Fruit fly (Drosophila melanogaster) whole organism, prepupa: ENCODE results near the gene CG13992.

Source experiments
- CG10669 ChIP-seq: fragments of 200-800 bp; sonication (Bioruptor generic); optimal IDR thresholded peaks from 3 replicates; lab custom pipeline; 2018; ENCODE audit warnings: missing biosample characterization, mild to moderate bottlenecking, missing genetic modification characterization, moderate library complexity
- CG11762 ChIP-seq: fragments of 200-800 bp; sonication (Bioruptor generic); optimal IDR thresholded peaks from 3 replicates; lab custom pipeline; 2016; ENCODE audit warnings: missing biosample characterization, missing genetic modification characterization; ENCODE audit not compliant: insufficient read depth
- CG11902 ChIP-seq: fragments of 200-800 bp; sonication (Bioruptor generic); optimal IDR thresholded peaks from 3 replicates; lab custom pipeline; 2016; ENCODE audit warnings: missing biosample characterization, missing genetic modification characterization
- CG16779 ChIP-seq: fragments of 200-800 bp; sonication (Bioruptor generic); optimal IDR thresholded peaks from 3 replicates; lab custom pipeline; 2017; ENCODE audit warnings: missing biosample characterization, mild to moderate bottlenecking, missing genetic modification characterization
- CG3032 ChIP-seq: fragments of 200-800 bp; optimal IDR thresholded peaks from 2 replicates; lab custom pipeline; 2019; ENCODE audit warnings: missing biosample characterization, mild to moderate bottlenecking, missing genetic modification characterization, moderate library complexity
- CG31627 ChIP-seq: fragments of 200-800 bp; sonication (Bioruptor generic); optimal IDR thresholded peaks from 3 replicates; lab custom pipeline; 2016; ENCODE audit warnings: missing biosample characterization, missing genetic modification characterization
- CG34406 ChIP-seq: fragments of 200-800 bp; sonication (Bioruptor generic); optimal IDR thresholded peaks from 3 replicates; lab custom pipeline; 2016; ENCODE audit warnings: missing biosample characterization, missing genetic modification characterization
- CG3919 ChIP-seq: fragments of 200-800 bp; sonication (Bioruptor generic); optimal IDR thresholded peaks from 3 replicates; lab custom pipeline; 2016; ENCODE audit warnings: missing biosample characterization, missing genetic modification characterization
- CG6163 ChIP-seq: fragments of 200-800 bp; sonication (Bioruptor generic); IDR thresholded peaks from 3 replicates; pipeline ENCODE4 v1.3.6; 2022; ENCODE audit warnings: missing biosample characterization, missing genetic modification characterization
- CG6808 ChIP-seq: fragments of 200-800 bp; sonication (Bioruptor generic); optimal IDR thresholded peaks from 3 replicates; lab custom pipeline; 2017; ENCODE audit warnings: missing biosample characterization, missing genetic modification characterization, mild to moderate bottlenecking, moderate library complexity, missing genetic modification reagents
- CG7368 ChIP-seq: fragments of 200-800 bp; sonication (Bioruptor generic); optimal IDR thresholded peaks from 3 replicates; lab custom pipeline; 2016; ENCODE audit warnings: missing biosample characterization, missing genetic modification characterization
- CG8319 ChIP-seq: fragments of 200-800 bp; sonication (Bioruptor generic); optimal IDR thresholded peaks from 3 replicates; lab custom pipeline; 2016; ENCODE audit warnings: missing biosample characterization, missing genetic modification characterization
- Eip78C ChIP-seq: fragments of 200-800 bp; sonication (Bioruptor generic); peaks from one replicate; lab custom pipeline; 2016; ENCODE audit warnings: missing biosample characterization, missing genetic modification characterization
- Eip93F ChIP-seq: fragments of 200-800 bp; sonication (Bioruptor generic); optimal IDR thresholded peaks from 2 replicates; lab custom pipeline; 2016; ENCODE audit warnings: missing biosample characterization, mild to moderate bottlenecking, missing genetic modification characterization
- Ets96B ChIP-seq: fragments of 200-800 bp; optimal IDR thresholded peaks from 2 replicates; lab custom pipeline; 2019; ENCODE audit warnings: missing biosample characterization, mild to moderate bottlenecking, missing genetic modification characterization, moderate library complexity
- Gug ChIP-seq: fragments of 200-800 bp; sonication (Bioruptor generic); IDR thresholded peaks from 2 replicates; pipeline ENCODE4 v1.3.6; 2022; ENCODE audit warnings: missing biosample characterization, missing genetic modification characterization
- Met ChIP-seq: fragments of 200-800 bp; sonication (Bioruptor generic); optimal IDR thresholded peaks from 3 replicates; lab custom pipeline; 2016; ENCODE audit warnings: missing biosample characterization, missing genetic modification characterization
- Smox ChIP-seq: fragments of 200-800 bp; sonication (Bioruptor generic); optimal IDR thresholded peaks from 3 replicates; lab custom pipeline; 2016; ENCODE audit warnings: missing biosample characterization, missing genetic modification characterization
- Sox15 ChIP-seq: fragments of 200-800 bp; sonication (Bioruptor generic); optimal IDR thresholded peaks from 3 replicates; lab custom pipeline; 2016; ENCODE audit warnings: missing biosample characterization, missing genetic modification characterization
- achi ChIP-seq: fragments of 200-800 bp; sonication (Bioruptor generic); optimal IDR thresholded peaks from 3 replicates; lab custom pipeline; 2016; ENCODE audit warnings: missing biosample characterization, missing genetic modification characterization
- cyc ChIP-seq: fragments of 200-800 bp; sonication (Bioruptor generic); optimal IDR thresholded peaks from 3 replicates; lab custom pipeline; 2016; ENCODE audit warnings: missing biosample characterization, missing genetic modification characterization
- dac ChIP-seq: fragments of 200-800 bp; sonication (Bioruptor generic); optimal IDR thresholded peaks from 2 replicates; lab custom pipeline; 2017; ENCODE audit warnings: missing biosample characterization, mild to moderate bottlenecking, missing genetic modification characterization
- dsx ChIP-seq: fragments of 200-800 bp; optimal IDR thresholded peaks from 3 replicates; lab custom pipeline; 2019; ENCODE audit warnings: missing biosample characterization, mild to moderate bottlenecking, missing genetic modification characterization, moderate library complexity; ENCODE audit not compliant: poor library complexity, severe bottlenecking
- fd59A ChIP-seq: fragments of 200-800 bp; sonication (Bioruptor generic); optimal IDR thresholded peaks from 2 replicates; lab custom pipeline; 2017; ENCODE audit warnings: missing biosample characterization, mild to moderate bottlenecking, missing genetic modification characterization, missing genetic modification reagents
- fd85E ChIP-seq: fragments of 200-800 bp; sonication (Bioruptor generic); optimal IDR thresholded peaks from 3 replicates; lab custom pipeline; 2016; ENCODE audit warnings: missing biosample characterization, missing genetic modification characterization
- fkh ChIP-seq: fragments of 200-800 bp; sonication (Bioruptor generic); optimal IDR thresholded peaks from 3 replicates; lab custom pipeline; 2017; ENCODE audit warnings: missing biosample characterization, mild to moderate bottlenecking, missing genetic modification characterization, moderate library complexity
- lz ChIP-seq: fragments of 200-800 bp; sonication (Bioruptor generic); optimal IDR thresholded peaks from 3 replicates; lab custom pipeline; 2016; ENCODE audit warnings: missing biosample characterization, missing genetic modification characterization
- net ChIP-seq: fragments of 200-800 bp; sonication (Bioruptor generic); optimal IDR thresholded peaks from 3 replicates; lab custom pipeline; 2016; ENCODE audit warnings: missing biosample characterization, missing genetic modification characterization
- pdm3 ChIP-seq: fragments of 200-800 bp; sonication (Bioruptor generic); optimal IDR thresholded peaks from 3 replicates; lab custom pipeline; 2016; ENCODE audit warnings: missing biosample characterization, missing genetic modification characterization
- salr ChIP-seq, 2 experiments: fragments of 200-800 bp; sonication (Bioruptor generic); optimal IDR thresholded peaks; 3 replicates each; lab custom pipeline; 2016 to 2018; ENCODE audit warnings: missing biosample characterization in 2 of 2, missing genetic modification characterization in 2 of 2, mild to moderate bottlenecking in 1 of 2
- spab ChIP-seq: fragments of 200-800 bp; sonication (Bioruptor generic); optimal IDR thresholded peaks from 2 replicates; lab custom pipeline; 2017; ENCODE audit warnings: missing biosample characterization, mild to moderate bottlenecking, missing genetic modification characterization, missing genetic modification reagents
- ss ChIP-seq, 2 experiments: fragments of 200-800 bp; sonication (Bioruptor generic); optimal IDR thresholded peaks; 2 replicates in 1 of 2; 3 replicates in 1 of 2; lab custom pipeline; 2017 to 2018; ENCODE audit warnings: mild to moderate bottlenecking in 2 of 2, missing biosample characterization in 2 of 2, missing genetic modification characterization in 2 of 2, moderate library complexity in 1 of 2
- svp ChIP-seq: fragments of 200-800 bp; sonication (Bioruptor generic); peaks from one replicate; lab custom pipeline; 2016; ENCODE audit warnings: missing biosample characterization, missing genetic modification characterization
- topi ChIP-seq: fragments of 200-800 bp; sonication (Bioruptor generic); optimal IDR thresholded peaks from 3 replicates; lab custom pipeline; 2016; ENCODE audit warnings: missing biosample characterization, missing genetic modification characterization
- vri ChIP-seq: fragments of 200-800 bp; sonication (Bioruptor generic); optimal IDR thresholded peaks from 3 replicates; lab custom pipeline; 2016; ENCODE audit warnings: missing biosample characterization, mild to moderate bottlenecking, missing genetic modification characterization

Gene CG13992

DNA sequence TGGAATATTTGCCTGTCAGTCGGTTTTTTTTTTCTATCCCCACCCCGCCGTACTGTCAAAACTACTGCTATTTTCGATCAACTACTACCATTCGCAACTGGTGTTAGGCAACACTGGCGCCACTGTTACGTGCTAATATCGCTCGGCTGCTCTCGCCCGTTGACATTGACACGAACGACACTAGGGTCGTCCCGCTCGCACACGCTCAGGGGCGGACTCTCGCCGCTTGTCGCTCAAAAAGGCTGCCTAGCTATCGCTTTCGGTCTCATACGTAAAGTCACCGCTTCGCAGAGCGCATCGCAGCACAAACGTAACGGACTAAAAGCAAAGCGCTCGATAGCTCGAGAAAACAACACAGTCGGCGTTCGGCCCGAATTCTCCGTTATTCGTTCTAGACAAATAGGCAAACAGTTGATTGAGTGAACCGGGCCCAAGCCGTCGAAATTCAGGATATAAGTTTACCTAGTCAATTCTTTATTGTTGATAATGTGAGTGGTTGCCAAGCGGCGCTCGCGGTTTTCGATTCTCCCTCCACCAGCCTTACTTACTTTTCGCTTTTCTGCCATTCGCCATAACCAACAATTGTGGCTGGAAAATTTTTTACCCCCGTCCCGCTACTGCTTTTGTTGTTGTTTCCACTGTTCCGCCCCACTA lies 14.9 kb upstream of the CG13992 start (continued):
- TF ChIP-seq pdm3 (GFP tag; lab: Kevin White, UChicago) = peak; percentile 25
- peak; percentile 32 for TF ChIP-seq net (GFP tag; lab: Kevin White, UChicago)
- TF ChIP-seq dsx (GFP tag; lab: Kevin White, UChicago) = peak; percentile 45
- TF ChIP-seq dac (GFP tag; lab: Kevin White, UChicago) = no peak
- no peak for TF ChIP-seq CG31627
- TF ChIP-seq CG11902 (GFP tag; lab: Kevin White, UChicago) = peak; percentile 53
- TF ChIP-seq spab = no peak
- TF ChIP-seq achi (GFP tag; lab: Kevin White, UChicago) = peak; percentile 95
- TF ChIP-seq, all 60 proteins: peak for 35

DNA sequence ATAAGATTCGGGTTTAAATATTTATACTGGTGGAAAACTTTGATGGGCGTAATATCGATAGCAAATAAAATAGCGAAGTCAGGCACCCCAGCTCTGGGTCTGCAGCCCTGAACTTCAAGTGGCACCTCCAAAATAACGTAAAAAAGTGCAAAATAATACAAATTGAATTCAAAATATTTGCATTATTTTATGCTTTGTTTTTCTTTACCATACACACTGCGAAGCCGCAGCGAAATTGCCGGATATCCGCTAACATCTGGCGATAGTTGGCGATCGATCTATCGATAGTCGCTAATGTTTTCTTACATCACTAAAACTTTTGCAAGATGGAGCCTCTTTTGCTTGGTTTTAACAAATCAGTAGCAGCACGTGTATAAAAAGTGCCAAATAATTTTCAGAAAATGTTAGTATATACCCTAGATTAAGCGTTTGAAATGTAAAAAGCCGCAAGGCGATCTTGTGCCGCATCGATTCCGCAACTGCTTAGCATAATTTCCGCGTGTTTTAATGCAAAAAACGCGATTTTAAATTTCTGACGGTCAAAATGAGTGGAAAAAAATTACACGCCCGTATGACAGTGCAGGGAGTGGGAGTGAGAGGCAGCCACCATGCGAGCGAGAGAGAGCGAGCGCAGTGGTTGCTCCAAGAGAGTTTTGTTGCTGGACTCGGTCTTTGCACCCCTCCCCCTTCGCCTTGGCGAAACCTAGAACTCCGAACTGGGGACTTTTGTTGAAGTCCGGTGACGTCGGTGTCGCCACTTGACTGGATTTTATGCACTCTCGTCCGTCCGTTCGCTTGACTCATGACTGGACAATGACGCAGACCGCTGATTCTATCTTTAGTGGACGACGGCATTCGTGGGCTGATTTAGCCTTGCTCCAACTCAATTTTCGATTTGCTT lies 14.1 kb upstream of the CG13992 start, which contains the start of gene eIF4A:
eIF4A (plus strand) TSS at position 332 of the 901 bp plus-strand sequence.
- peak; percentile 1 for TF ChIP-seq lz (GFP tag; lab: Kevin White, UChicago)
- no peak for TF ChIP-seq cyc (GFP tag; lab: Kevin White, UChicago)
- TF ChIP-seq fd59A (GFP tag; lab: Kevin White, UChicago) = no peak
- TF ChIP-seq salr (GFP tag; optimal IDR thresholded peaks at IDR 0.05; lab: Kevin White, UChicago) = peak in 1 of 2 experiments; percentile 7
- TF ChIP-seq CG16779 (tag; lab: Kevin White, UChicago) = peak; percentile 49
- TF ChIP-seq Smox (GFP tag; lab: Kevin White, UChicago) = no peak
- no peak for TF ChIP-seq Eip93F (GFP tag; lab: Kevin White, UChicago)
- TF ChIP-seq Eip78C (GFP tag; lab: Kevin White, UChicago) = peak; percentile 64
- peak; percentile 93 for TF ChIP-seq fkh
- TF ChIP-seq CG6808 (GFP tag; lab: Kevin White, UChicago) = peak; percentile 28
- peak in 1 of 2 experiments; percentile 12 for TF ChIP-seq ss (GFP tag; optimal IDR thresholded peaks at IDR 0.05; lab: Kevin White, UChicago)
- TF ChIP-seq CG8319 (GFP tag; lab: Kevin White, UChicago) = no peak
- peak; percentile 8 for TF ChIP-seq topi (GFP tag; lab: Kevin White, UChicago)
- TF ChIP-seq CG11902 (GFP tag; lab: Kevin White, UChicago) = no peak
- TF ChIP-seq CG11762 (GFP tag; lab: Kevin White, UChicago) = no peak
- TF ChIP-seq CG6163 = no peak
- peak; percentile 24 for TF ChIP-seq CG3032 (tag; lab: Kevin White, UChicago)
- TF ChIP-seq Met (GFP tag; lab: Kevin White, UChicago) = no peak
- TF ChIP-seq svp (GFP tag; lab: Kevin White, UChicago) = peak; percentile 43
- TF ChIP-seq Sox15 = no peak
- no peak for TF ChIP-seq CG10669 (GFP tag; lab: Kevin White, UChicago)
- TF ChIP-seq Ets96B (tag; lab: Kevin White, UChicago) = no peak
- no peak for TF ChIP-seq Gug
- no peak for TF ChIP-seq fd85E (GFP tag; lab: Kevin White, UChicago)
- TF ChIP-seq spab = no peak
- TF ChIP-seq CG31627 = peak; percentile 0
- no peak for TF ChIP-seq CG34406 (GFP tag; lab: Kevin White, UChicago)
- peak; percentile 35 for TF ChIP-seq achi (GFP tag; lab: Kevin White, UChicago)
- TF ChIP-seq vri (GFP tag; lab: Kevin White, UChicago) = no peak
- TF ChIP-seq CG7368 (GFP tag; lab: Kevin White, UChicago) = no peak
- peak; percentile 15 for TF ChIP-seq CG3919
